Worm (Caenorhabditis elegans) whole organism, L4 larva: ENCODE data around the gene clec-38.

Experiments
- F26F4.8 ChIP-seq: fragments of 200-800 bp; sonication (Bioruptor generic); conservative IDR thresholded peaks from 2 replicates; pipeline ENCODE4 v1.3.6; 2022; ENCODE audit warnings: missing genetic modification characterization, missing compliant biosample characterization
- F49E8.2 ChIP-seq: sonication (generic microtip); optimal IDR thresholded peaks from 2 replicates; lab custom pipeline; 2016; ENCODE audit warnings: missing compliant biosample characterization, mild to moderate bottlenecking, missing genetic modification characterization, borderline replicate concordance
- T26A8.4 ChIP-seq: fragments of 200-800 bp; sonication (Bioruptor generic); IDR thresholded peaks from 2 replicates; pipeline ENCODE4 v1.3.6; 2022; ENCODE audit warnings: missing genetic modification characterization, missing compliant biosample characterization
- Y105C5A.15 ChIP-seq: fragments of 200-800 bp; sonication (Bioruptor generic); IDR thresholded peaks from 2 replicates; pipeline ENCODE4 v1.3.6; 2022; ENCODE audit warnings: missing genetic modification characterization, missing compliant biosample characterization
- aha-1 ChIP-seq: fragments of 150-350 bp; peaks from one replicate; lab custom pipeline; 2014; ENCODE audit warnings: missing biosample characterization, missing genetic modification characterization
- ama-1 ChIP-seq: fragments of 150-350 bp; optimal IDR thresholded peaks from 2 replicates; lab custom pipeline; 2014; ENCODE audit warnings: inconsistent platforms, mixed read lengths
- ceh-44 ChIP-seq: fragments of 200-800 bp; sonication (Bioruptor generic); IDR thresholded peaks from 2 replicates; pipeline ENCODE4 v1.3.6; 2022; ENCODE audit warnings: missing genetic modification reagents, missing genetic modification characterization, missing compliant biosample characterization
- ceh-82 ChIP-seq: sonication (generic microtip); optimal IDR thresholded peaks from 2 replicates; lab custom pipeline; 2017; ENCODE audit warnings: missing biosample characterization, missing genetic modification characterization
- ces-1 ChIP-seq: fragments of 150-350 bp; sonication (generic microtip); optimal IDR thresholded peaks from 4 replicates; lab custom pipeline; 2014; ENCODE audit warnings: missing biosample characterization, missing genetic modification reagents, missing genetic modification characterization
- cey-2 ChIP-seq: sonication (generic microtip); optimal IDR thresholded peaks from 3 replicates; lab custom pipeline; 2017; ENCODE audit warnings: missing genetic modification characterization, mild to moderate bottlenecking, missing compliant biosample characterization, antibody characterized with exemption, borderline replicate concordance; ENCODE audit not compliant: insufficient read depth
- daf-16 ChIP-seq, 3 experiments: sonication (generic microtip); optimal IDR thresholded peaks; 2 replicates each; lab custom pipeline; 2016 to 2017; ENCODE audit warnings: missing genetic modification characterization in 3 of 3, missing genetic modification reagents in 3 of 3, mild to moderate bottlenecking in 2 of 3, missing compliant biosample characterization in 2 of 3, missing biosample characterization in 1 of 3, moderate library complexity in 1 of 3
- dmd-9 ChIP-seq: fragments of 200-800 bp; sonication (Bioruptor generic); IDR thresholded peaks from 2 replicates; pipeline ENCODE4 v1.3.6; 2022; ENCODE audit warnings: missing genetic modification reagents, missing genetic modification characterization, missing compliant biosample characterization
- dpl-1 ChIP-seq: fragments of 150-350 bp; optimal IDR thresholded peaks from 2 replicates; lab custom pipeline; 2014; ENCODE audit warnings: missing biosample characterization, missing genetic modification reagents, missing genetic modification characterization
- egl-43 ChIP-seq: fragments of 200-800 bp; sonication (Bioruptor generic); IDR thresholded peaks from 2 replicates; pipeline ENCODE4 v1.3.6; 2022; ENCODE audit warnings: missing genetic modification reagents, missing genetic modification characterization, missing compliant biosample characterization
- jun-1 ChIP-seq: fragments of 150-350 bp; optimal IDR thresholded peaks from 2 replicates; lab custom pipeline; 2014; ENCODE audit warnings: missing biosample characterization, missing genetic modification reagents, missing genetic modification characterization
- lin-38 ChIP-seq: fragments of 200-800 bp; sonication (Bioruptor generic); IDR thresholded peaks from 2 replicates; pipeline ENCODE4 v1.3.6; 2022; ENCODE audit warnings: missing genetic modification reagents, missing genetic modification characterization, missing compliant biosample characterization
- lin-39 ChIP-seq: fragments of 150-350 bp; optimal IDR thresholded peaks from 2 replicates; lab custom pipeline; 2014; ENCODE audit warnings: missing biosample characterization, missing genetic modification reagents, missing genetic modification characterization
- lir-3 ChIP-seq: sonication (generic microtip); optimal IDR thresholded peaks from 2 replicates; lab custom pipeline; 2016; ENCODE audit warnings: mild to moderate bottlenecking, missing genetic modification characterization, missing compliant biosample characterization
- madf-5 ChIP-seq, 2 experiments: fragments of 200-800 bp; sonication (Bioruptor generic); IDR thresholded peaks; 2 replicates each; pipeline ENCODE4 v1.3.6; 2022; ENCODE audit warnings: missing compliant biosample characterization in 2 of 2, missing genetic modification characterization in 2 of 2
- madf-9 ChIP-seq: fragments of 200-800 bp; sonication (Bioruptor generic); conservative IDR thresholded peaks from 2 replicates; pipeline ENCODE4 v1.3.6; 2022; ENCODE audit warnings: missing genetic modification reagents, missing genetic modification characterization, missing compliant biosample characterization
- mep-1 ChIP-seq: fragments of 150-350 bp; sonication (generic microtip); optimal IDR thresholded peaks from 3 replicates; lab custom pipeline; 2014; ENCODE audit warnings: missing biosample characterization, missing genetic modification characterization
- nhr-48 ChIP-seq: sonication (generic microtip); optimal IDR thresholded peaks from 2 replicates; lab custom pipeline; 2016; ENCODE audit warnings: mild to moderate bottlenecking, missing genetic modification characterization, missing compliant biosample characterization
- pha-4 ChIP-seq, 2 experiments: fragments of 150-350 bp in 1 of 2; fragments of 200-800 bp in 1 of 2; sonication (Bioruptor generic) in 1 of 2; IDR thresholded peaks in 1 of 2; optimal IDR thresholded peaks in 1 of 2; 2 replicates each; pipeline versions ENCODE4 v1.3.6 to Lab custom; 2014 to 2022; ENCODE audit warnings: missing genetic modification characterization in 2 of 2, missing genetic modification reagents in 2 of 2, missing biosample characterization in 1 of 2, missing compliant biosample characterization in 1 of 2
- rbr-2 ChIP-seq: sonication (generic microtip); optimal IDR thresholded peaks from 2 replicates; lab custom pipeline; 2016; ENCODE audit warnings: missing genotype, missing genetic modification characterization, missing compliant biosample characterization
- saeg-2 ChIP-seq: fragments of 200-800 bp; sonication (Bioruptor generic); IDR thresholded peaks from 2 replicates; pipeline ENCODE4 v1.3.6; 2022; ENCODE audit warnings: missing genetic modification reagents, missing genetic modification characterization, missing compliant biosample characterization
- set-16 ChIP-seq: fragments of 200-800 bp; sonication (Bioruptor generic); IDR thresholded peaks from 2 replicates; pipeline ENCODE4 v1.3.6; 2022; ENCODE audit warnings: missing genetic modification reagents, missing genetic modification characterization, missing compliant biosample characterization
- spr-3 ChIP-seq: fragments of 200-800 bp; sonication (Bioruptor generic); optimal IDR thresholded peaks from 2 replicates; lab custom pipeline; 2018; ENCODE audit warnings: mild to moderate bottlenecking, missing genetic modification characterization, missing compliant biosample characterization
- unc-130 ChIP-seq: sonication (generic microtip); optimal IDR thresholded peaks from 2 replicates; lab custom pipeline; 2016; ENCODE audit warnings: missing genetic modification reagents, missing genetic modification characterization, missing compliant biosample characterization
- unc-39 ChIP-seq: sonication (generic microtip); optimal IDR thresholded peaks from 2 replicates; lab custom pipeline; 2017; ENCODE audit warnings: missing biosample characterization, missing genetic modification characterization
- unc-62 ChIP-seq, 3 experiments: fragments of 150-350 bp in 1 of 3; sonication (generic microtip); optimal IDR thresholded peaks in 2 of 3; peaks in 1 of 3; 1 replicate in 1 of 3; 2 replicates in 2 of 3; lab custom pipeline; 2014 to 2017; ENCODE audit warnings: missing biosample characterization in 3 of 3, missing genetic modification characterization in 3 of 3, missing genetic modification reagents in 3 of 3, missing genotype in 1 of 3
- zfp-2 ChIP-seq: sonication (generic microtip); optimal IDR thresholded peaks from 2 replicates; lab custom pipeline; 2016; ENCODE audit warnings: mild to moderate bottlenecking, missing genetic modification characterization, missing compliant biosample characterization

Gene clec-38

ce11 chrV:16749473-16749872 lies 14.1 kb upstream of the clec-38 start:
- TF ChIP-seq unc-130 (no peak), madf-9 (GFP tag; lab: Robert Waterston, UW) (no peak), ces-1 (GFP tag; lab: Kevin White, UChicago) (peak; percentile 9), dmd-9 (GFP tag; lab: Robert Waterston, UW) (no peak), cey-2 (no peak), ama-1 (lab: Kevin White, UChicago) (no peak), mep-1 (no peak), pha-4 (GFP tag; IDR thresholded peaks at IDR 0.05; lab: Robert Waterston, UW) (no peak), pha-4 (tag; optimal IDR thresholded peaks at IDR 0.05; lab: Kevin White, UChicago) (no peak)

ce11 chrV:16747031-16747672 lies 11.7 kb upstream of the clec-38 start, which contains the start of gene dkf-2:
Gene dkf-2, plus strand, starts transcription at chrV:16747622.
- TF ChIP-seq unc-62 (GFP tag; optimal IDR thresholded peaks at IDR 0.05 in 1 of 2; lab: Kevin White, UChicago) (peak in 1 of 2 experiments; percentile 64), unc-62 (tag; optimal IDR thresholded peaks at IDR 0.05; lab: Kevin White, UChicago) (no peak), daf-16 (GFP tag; optimal IDR thresholded peaks at IDR 0.05; lab: Kevin White, UChicago) (no peak), daf-16 (tag; optimal IDR thresholded peaks at IDR 0.05; lab: Kevin White, UChicago) (no peak), aha-1 (tag; lab: Kevin White, UChicago) (peak; percentile 20), F49E8.2 (tag; lab: Kevin White, UChicago) (peak; percentile 46)
- TF ChIP-seq, all 104 proteins: peak for 3

ce11 chrV:16746231-16746990 lies 11.0 kb upstream of the clec-38 start, which contains the start of gene gyg-2:
Gene gyg-2, minus strand, starts transcription at chrV:16746258.
- TF ChIP-seq lin-38 (GFP tag; lab: Robert Waterston, UW): peak; percentile 84
- TF ChIP-seq unc-39 (tag; lab: Kevin White, UChicago): no peak
- peak; percentile 9 for TF ChIP-seq aha-1 (tag; lab: Kevin White, UChicago)

DNA sequence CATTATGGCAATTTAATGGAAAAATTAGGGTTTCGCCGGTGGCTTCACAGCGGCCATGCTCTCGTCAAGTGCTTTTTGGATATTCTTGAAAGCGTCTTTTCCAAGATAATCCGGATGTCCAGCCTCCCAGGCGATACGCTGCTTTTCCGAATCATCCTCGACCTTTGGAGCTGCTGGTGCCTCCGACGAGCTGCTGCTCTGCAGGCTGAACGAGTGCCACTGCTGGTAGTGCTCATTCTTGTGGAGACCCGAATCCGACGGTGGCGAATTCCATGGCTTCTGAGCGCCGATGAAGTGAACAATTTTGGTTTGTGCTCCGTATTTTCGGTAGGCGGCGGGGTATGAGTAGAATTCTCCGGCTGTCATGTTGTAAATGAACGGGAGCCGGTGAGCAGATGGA lies 9.8 kb upstream of the clec-38 start:
- TF ChIP-seq aha-1 (tag; lab: Kevin White, UChicago) (peak; percentile 85), lin-39 (tag; lab: Kevin White, UChicago) (no peak), spr-3 (GFP tag; lab: Kevin White, UChicago) (no peak), ceh-44 (GFP tag; lab: Robert Waterston, UW) (no peak), rbr-2 (tag; lab: Kevin White, UChicago) (no peak), ceh-82 (tag; lab: Kevin White, UChicago) (no peak), T26A8.4 (GFP tag; lab: Robert Waterston, UW) (no peak), set-16 (peak; percentile 75)

- TF ChIP-seq madf-5 (GFP tag; IDR thresholded peaks at IDR 0.05; lab: Robert Waterston, UW) (0 out of 4 replicates have a peak, but pooled peaks of 1 of the 2 experiments have one; percentile 57), F26F4.8 (GFP tag; lab: Robert Waterston, UW) (no peak), unc-130 (peak; percentile 16), egl-43 (GFP tag; lab: Robert Waterston, UW) (no peak), saeg-2 (GFP tag; lab: Robert Waterston, UW) (no peak), F49E8.2 (tag; lab: Kevin White, UChicago) (peak; percentile 1), dpl-1 (GFP tag; lab: Kevin White, UChicago) (no peak), nhr-48 (tag; lab: Kevin White, UChicago) (no peak), set-16 (no peak), zfp-2 (no peak), jun-1 (tag; lab: Kevin White, UChicago) (no peak), lir-3 (tag; lab: Kevin White, UChicago) (no peak), Y105C5A.15 (no peak)
Measured at ce11 chrV:16744783-16745182, 9.4 kb upstream of the clec-38 start.
